Fruit fly (Drosophila melanogaster): ENCODE results near the gene Gyc89Da.

- TF ChIP-seq psq (GFP tag; optimal IDR thresholded peaks at IDR 0.05) (no peak), sage (GFP tag; optimal IDR thresholded peaks at IDR 0.05) (no peak)
These were observed 37.8 kb upstream of the Gyc89Da start, which contains the start of gene CG14881 for dm6 chr3R:16434599-16434998.
